Worm (Caenorhabditis elegans): Measurements from ENCODE around the gene K08B4.7.

The K08B4.7 gene

DNA sequence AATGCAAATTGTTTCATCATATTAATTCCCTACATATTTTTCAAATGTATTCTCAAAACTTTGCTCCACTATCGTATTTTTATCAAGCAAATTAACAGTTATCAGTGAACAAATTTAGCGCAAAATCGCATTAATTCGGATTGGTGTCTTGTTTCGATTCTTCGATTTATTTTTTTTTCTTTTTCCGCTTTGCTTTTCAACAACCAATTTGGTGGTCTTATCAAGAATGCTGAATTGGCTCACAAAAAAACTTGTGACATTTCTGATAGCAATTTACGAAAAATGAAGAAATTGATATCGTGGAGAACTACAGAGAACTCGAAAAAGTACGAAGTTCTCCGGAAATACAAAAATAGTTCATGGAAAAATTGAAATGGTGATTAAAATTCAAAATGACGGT, 43.8 kb downstream of the K08B4.7 start:
- TF ChIP-seq fos-1 (tag; optimal IDR thresholded peaks at IDR 0.05) (peak; percentile 83), sem-4 (tag; optimal IDR thresholded peaks at IDR 0.05) (no peak), gmeb-1 (tag; optimal IDR thresholded peaks at IDR 0.05) (peak; percentile 19), lin-11 (tag; optimal IDR thresholded peaks at IDR 0.05) (no peak), sma-9 (GFP tag; optimal IDR thresholded peaks at IDR 0.05) (peak; percentile 34), sma-9 (tag; optimal IDR thresholded peaks at IDR 0.05) (no peak)

DNA sequence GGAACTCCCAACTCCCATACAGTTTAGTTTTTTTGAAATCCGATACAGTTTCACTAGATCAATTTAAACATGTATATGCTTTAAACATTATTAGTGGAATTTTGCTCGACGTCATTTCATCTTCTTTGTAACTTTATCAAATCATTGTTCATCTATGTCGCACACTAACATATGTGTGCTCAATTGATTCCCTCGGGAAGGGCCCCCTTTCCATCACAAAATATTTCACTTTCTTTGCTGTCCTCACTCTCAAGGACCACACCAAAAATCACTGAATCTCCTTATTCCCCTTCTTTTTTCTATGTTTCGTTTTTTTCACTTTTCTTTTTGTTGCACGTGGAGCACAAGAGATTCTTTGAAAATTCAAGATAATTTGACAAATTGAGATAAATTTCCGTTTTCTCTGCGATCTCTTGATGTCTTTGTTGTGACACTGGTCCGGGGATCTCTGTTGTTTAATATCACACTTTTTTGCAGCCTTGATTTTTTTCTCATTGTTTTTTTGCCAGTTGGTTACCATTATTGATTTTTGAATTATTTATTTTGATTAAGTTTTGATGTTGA, 45.0 kb downstream of the K08B4.7 start:
- no peak for TF ChIP-seq ceh-82 (tag; optimal IDR thresholded peaks at IDR 0.05)
- TF ChIP-seq elt-1 (tag; optimal IDR thresholded peaks at IDR 0.05), result no peak
- no peak for TF ChIP-seq ztf-1 (GFP tag; conservative IDR thresholded peaks at IDR 0.05)
- no peak for TF ChIP-seq nhr-12 (tag; optimal IDR thresholded peaks at IDR 0.05)
- TF ChIP-seq gmeb-1 (tag; optimal IDR thresholded peaks at IDR 0.05), result no peak
- no peak for TF ChIP-seq unc-39 (tag; optimal IDR thresholded peaks at IDR 0.05)
- TF ChIP-seq nhr-23 (tag; optimal IDR thresholded peaks at IDR 0.05), result no peak
- TF ChIP-seq lin-11 (tag; optimal IDR thresholded peaks at IDR 0.05), result no peak
- no peak for TF ChIP-seq nhr-11 (tag; optimal IDR thresholded peaks at IDR 0.05)
- no peak for TF ChIP-seq sma-3 (GFP tag; optimal IDR thresholded peaks at IDR 0.05)
- TF ChIP-seq lin-39 (tag; optimal IDR thresholded peaks at IDR 0.05), result no peak
- no peak for TF ChIP-seq sma-9 (GFP tag; optimal IDR thresholded peaks at IDR 0.05)
- no peak for TF ChIP-seq sma-9 (tag; optimal IDR thresholded peaks at IDR 0.05)
- no peak for TF ChIP-seq ama-1 (optimal IDR thresholded peaks at IDR 0.05)
- no peak for TF ChIP-seq elt-3 (tag; optimal IDR thresholded peaks at IDR 0.05)
- TF ChIP-seq ZK546.5 (tag; optimal IDR thresholded peaks at IDR 0.05), result no peak
- TF ChIP-seq mdl-1 (tag; optimal IDR thresholded peaks at IDR 0.05), result no peak
- TF ChIP-seq ceh-16 (tag; optimal IDR thresholded peaks at IDR 0.05), result no peak

Measured in whole organism, L2 larva.